Worm (Caenorhabditis elegans) whole organism, L1 larva: ENCODE measurements around the gene immt-2.

Experiments
- alr-1 ChIP-seq: fragments of 200-800 bp; sonication (Bioruptor generic); optimal IDR thresholded peaks from 2 replicates; lab custom pipeline; 2018; ENCODE audit warnings: borderline replicate concordance, mild to moderate bottlenecking, missing genetic modification characterization, missing compliant biosample characterization
- ceh-63 ChIP-seq: fragments of 200-800 bp; sonication (Bioruptor generic); optimal IDR thresholded peaks from 2 replicates; lab custom pipeline; 2018; ENCODE audit warnings: mild to moderate bottlenecking, missing genetic modification characterization, missing compliant biosample characterization
- ceh-8 ChIP-seq: fragments of 200-800 bp; sonication (Bioruptor generic); optimal IDR thresholded peaks from 2 replicates; lab custom pipeline; 2018; ENCODE audit warnings: mild to moderate bottlenecking, missing genetic modification characterization, moderate library complexity, missing compliant biosample characterization
- ceh-82 ChIP-seq, 3 experiments: fragments of 150-350 bp in 1 of 3; sonication (generic microtip) in 2 of 3; optimal IDR thresholded peaks; 2 replicates each; lab custom pipeline; 2014 to 2017; ENCODE audit warnings: missing biosample characterization in 3 of 3, missing genetic modification characterization in 3 of 3
- dpl-1 ChIP-seq, 3 experiments: fragments of 150-350 bp in 2 of 3; sonication (generic microtip) in 1 of 3; optimal IDR thresholded peaks; 2 replicates each; lab custom pipeline; 2014 to 2017; ENCODE audit warnings: missing biosample characterization in 3 of 3, missing genetic modification characterization in 3 of 3, missing genetic modification reagents in 3 of 3
- lin-13 ChIP-seq: fragments of 150-350 bp; optimal IDR thresholded peaks from 2 replicates; lab custom pipeline; 2014; ENCODE audit warnings: missing biosample characterization, missing genetic modification reagents, missing genetic modification characterization
- mep-1 ChIP-seq: fragments of 150-350 bp; optimal IDR thresholded peaks from 2 replicates; lab custom pipeline; 2014; ENCODE audit warnings: missing biosample characterization, missing genetic modification characterization
- nhr-12 ChIP-seq: sonication (generic microtip); optimal IDR thresholded peaks from 2 replicates; lab custom pipeline; 2017; ENCODE audit warnings: missing biosample characterization, missing genetic modification characterization
- nhr-85 ChIP-seq: sonication (generic microtip); peaks from one replicate; lab custom pipeline; 2016; ENCODE audit warnings: missing genetic modification characterization, inconsistent platforms, missing compliant biosample characterization
- pag-3 ChIP-seq: sonication (generic microtip); optimal IDR thresholded peaks from 2 replicates; lab custom pipeline; 2017; ENCODE audit warnings: missing genetic modification characterization, mild to moderate bottlenecking, missing compliant biosample characterization, antibody characterized with exemption, borderline replicate concordance; ENCODE audit not compliant: insufficient read depth
- skn-1 ChIP-seq: fragments of 150-350 bp; optimal IDR thresholded peaks from 2 replicates; lab custom pipeline; 2014; ENCODE audit warnings: missing biosample characterization, missing genetic modification characterization
- unc-62 ChIP-seq: fragments of 150-350 bp; optimal IDR thresholded peaks from 2 replicates; lab custom pipeline; 2014; ENCODE audit warnings: missing biosample characterization, missing genetic modification reagents, missing genetic modification characterization
- vab-15 ChIP-seq: sonication (generic microtip); optimal IDR thresholded peaks from 2 replicates; lab custom pipeline; 2017; ENCODE audit warnings: missing genotype, mild to moderate bottlenecking, missing genetic modification characterization, missing compliant biosample characterization
- ztf-11 ChIP-seq, 2 experiments: sonication (generic microtip); optimal IDR thresholded peaks; 2 replicates each; lab custom pipeline; 2016 to 2017; ENCODE audit warnings: missing genetic modification characterization in 2 of 2, missing biosample characterization in 1 of 2, missing compliant biosample characterization in 1 of 2

ce11 chrV:16784806-16785205 lies 4.3 kb upstream of the immt-2 start:
- TF ChIP-seq alr-1 (tag; lab: Kevin White, UChicago) (no peak), ztf-11 (tag; optimal IDR thresholded peaks at IDR 0.05; lab: Kevin White, UChicago) (no peak), ceh-63 (GFP tag; lab: Kevin White, UChicago) (no peak), skn-1 (tag; lab: Kevin White, UChicago) (no peak), vab-15 (tag; lab: Kevin White, UChicago) (no peak), dpl-1 (GFP tag; optimal IDR thresholded peaks at IDR 0.05; lab: Kevin White, UChicago) (no peak), lin-13 (GFP tag; lab: Kevin White, UChicago) (no peak), unc-62 (GFP tag; lab: Kevin White, UChicago) (no peak), nhr-85 (tag; lab: Kevin White, UChicago) (no peak), ceh-8 (no peak), pag-3 (tag; lab: Kevin White, UChicago) (no peak), nhr-12 (tag; lab: Kevin White, UChicago) (no peak), mep-1 (tag; lab: Kevin White, UChicago) (no peak), ceh-82 (tag; optimal IDR thresholded peaks at IDR 0.05; lab: Kevin White, UChicago) (no peak)
